Worm (Caenorhabditis elegans): Measurements from ENCODE around the gene jac-1.

The jac-1 gene

ce11 chrIV:16035109-16035508, 8.5 kb upstream of the jac-1 start:
- no peak for TF ChIP-seq ama-1 (optimal IDR thresholded peaks at IDR 0.05)
- no peak for TF ChIP-seq ceh-88 (GFP tag; IDR thresholded peaks at IDR 0.05)
- no peak for TF ChIP-seq egl-27 (tag; optimal IDR thresholded peaks at IDR 0.05)
- no peak for TF ChIP-seq ztf-11 (tag; optimal IDR thresholded peaks at IDR 0.05)
- no peak for TF ChIP-seq nhr-19 (GFP tag; conservative IDR thresholded peaks at IDR 0.05)
- no peak for TF ChIP-seq nhr-71 (tag; optimal IDR thresholded peaks at IDR 0.05)
- no peak for TF ChIP-seq F16B12.6 (tag; optimal IDR thresholded peaks at IDR 0.05)
- TF ChIP-seq unc-30 (tag; optimal IDR thresholded peaks at IDR 0.05), result no peak
- TF ChIP-seq tbx-2 (tag; optimal IDR thresholded peaks at IDR 0.05), result no peak
- no peak for TF ChIP-seq lin-35 (GFP tag; optimal IDR thresholded peaks at IDR 0.05)
- TF ChIP-seq ets-5 (GFP tag; IDR thresholded peaks at IDR 0.05), result no peak
- TF ChIP-seq aly-2 (tag; optimal IDR thresholded peaks at IDR 0.05), result no peak
- no peak for TF ChIP-seq nhr-47 (tag; optimal IDR thresholded peaks at IDR 0.05)
- TF ChIP-seq lsy-2 (tag; optimal IDR thresholded peaks at IDR 0.05), result no peak
- no peak for TF ChIP-seq nhr-237 (tag; optimal IDR thresholded peaks at IDR 0.05)
- no peak for TF ChIP-seq ztf-4 (tag; optimal IDR thresholded peaks at IDR 0.05)
- no peak for TF ChIP-seq elt-3 (tag; optimal IDR thresholded peaks at IDR 0.05)
- TF ChIP-seq zag-1 (tag; optimal IDR thresholded peaks at IDR 0.05), result no peak
- no peak for TF ChIP-seq pqm-1 (tag; optimal IDR thresholded peaks at IDR 0.05)
- no peak for TF ChIP-seq lin-15B (tag; optimal IDR thresholded peaks at IDR 0.05)

ce11 chrIV:16034346-16034745, 7.7 kb upstream of the jac-1 start:
- TF ChIP-seq nhr-77 (tag; optimal IDR thresholded peaks at IDR 0.05) (no peak), xbp-1 (tag; optimal IDR thresholded peaks at IDR 0.05) (peak; percentile 42), unc-30 (tag; optimal IDR thresholded peaks at IDR 0.05) (no peak)

- TF ChIP-seq ceh-90 (tag; optimal IDR thresholded peaks at IDR 0.05) (no peak), snpc-4 (tag; optimal IDR thresholded peaks at IDR 0.05) (peak; percentile 49)
Observed at ce11 chrIV:16028475-16028874, 1.8 kb upstream of the jac-1 start.

- TF ChIP-seq efl-1 (optimal IDR thresholded peaks at IDR 0.05), result peak; percentile 29 to 39
- no peak for TF ChIP-seq efl-1 (GFP tag; optimal IDR thresholded peaks at IDR 0.05 in 1 of 2)
- TF ChIP-seq skn-1 (tag; optimal IDR thresholded peaks at IDR 0.05), result no peak
- no peak for TF ChIP-seq dsc-1 (tag; optimal IDR thresholded peaks at IDR 0.05)
- no peak for TF ChIP-seq nhr-71 (tag; optimal IDR thresholded peaks at IDR 0.05)
- no peak for TF ChIP-seq nhr-77 (tag; optimal IDR thresholded peaks at IDR 0.05)
- TF ChIP-seq nhr-85 (tag), result peak; percentile 73
- TF ChIP-seq fos-1 (tag; optimal IDR thresholded peaks at IDR 0.05), result no peak
- TF ChIP-seq isw-1 (GFP tag; IDR thresholded peaks at IDR 0.05), result no peak
- TF ChIP-seq nhr-19 (GFP tag; conservative IDR thresholded peaks at IDR 0.05), result no peak
- TF ChIP-seq unc-98 (GFP tag; IDR thresholded peaks at IDR 0.05), result no peak
- no peak for TF ChIP-seq grh-1 (GFP tag; IDR thresholded peaks at IDR 0.05)
- TF ChIP-seq ama-1 (optimal IDR thresholded peaks at IDR 0.05), result no peak
- TF ChIP-seq ztf-4 (tag; optimal IDR thresholded peaks at IDR 0.05), result no peak
- peak in 1 of 2 experiments; percentile 33 for TF ChIP-seq lsy-2 (tag; optimal IDR thresholded peaks at IDR 0.05)
- TF ChIP-seq irx-1 (tag; optimal IDR thresholded peaks at IDR 0.05), result no peak
- TF ChIP-seq nhr-47 (tag; optimal IDR thresholded peaks at IDR 0.05), result no peak
- TF ChIP-seq unc-62 (GFP tag; optimal IDR thresholded peaks at IDR 0.05), result no peak
- TF ChIP-seq ceh-82 (tag; optimal IDR thresholded peaks at IDR 0.05), result peak in 2 of 3 experiments; percentile 12 to 35
- TF ChIP-seq F16B12.6 (tag; optimal IDR thresholded peaks at IDR 0.05), result no peak
- no peak for TF ChIP-seq unc-86 (tag; optimal IDR thresholded peaks at IDR 0.05)
- TF ChIP-seq blmp-1 (tag; optimal IDR thresholded peaks at IDR 0.05), result peak; percentile 47
- TF ChIP-seq mef-2 (tag; optimal IDR thresholded peaks at IDR 0.05), result no peak
- TF ChIP-seq lir-3 (tag; optimal IDR thresholded peaks at IDR 0.05; ENCODE audit: poor library complexity), result no peak
- no peak for TF ChIP-seq nhr-76 (tag; optimal IDR thresholded peaks at IDR 0.05)
- TF ChIP-seq aly-2 (tag; optimal IDR thresholded peaks at IDR 0.05), result no peak
- no peak for TF ChIP-seq efl-3 (GFP tag; optimal IDR thresholded peaks at IDR 0.05)
- no peak for TF ChIP-seq fkh-10 (GFP tag; optimal IDR thresholded peaks at IDR 0.05)
- TF ChIP-seq lin-14 (GFP tag; optimal IDR thresholded peaks at IDR 0.05), result no peak
- peak in 1 of 2 experiments; percentile 54 for TF ChIP-seq mdl-1 (tag; optimal IDR thresholded peaks at IDR 0.05)
- no peak for TF ChIP-seq C34B4.2 (tag; optimal IDR thresholded peaks at IDR 0.05)
- TF ChIP-seq jun-1 (tag; optimal IDR thresholded peaks at IDR 0.05), result no peak
- TF ChIP-seq sox-4 (tag; optimal IDR thresholded peaks at IDR 0.05), result no peak
- no peak for TF ChIP-seq Y116A8C.19 (tag; optimal IDR thresholded peaks at IDR 0.05; ENCODE audit: borderline replicate concordance)
Observed at ce11 chrIV:16024165-16024564, 2.5 kb downstream of the jac-1 start.

All from whole organism, L1 larva.